Worm (Caenorhabditis elegans) whole organism, late embryonic: ENCODE measurements around the gene apc-17.
"Not testable (repeated sequence)": the region's sequence is repeated elsewhere in the genome, so short reads cannot be mapped to it uniquely, and the experiment has no call there.

Experiments used
- C38D4.7 ChIP-seq: fragments of 200-800 bp; sonication (Bioruptor generic); optimal IDR thresholded peaks from 2 replicates; lab custom pipeline; 2018; ENCODE audit warnings: mild to moderate bottlenecking, missing genetic modification characterization, moderate library complexity, missing compliant biosample characterization
- K09A11.1 ChIP-seq: sonication (generic microtip); optimal IDR thresholded peaks from 2 replicates; lab custom pipeline; 2017; ENCODE audit warnings: antibody characterized with exemption, mild to moderate bottlenecking, missing genetic modification characterization, missing compliant biosample characterization; ENCODE audit not compliant: insufficient read depth
- ama-1 ChIP-seq: fragments of 150-350 bp; optimal IDR thresholded peaks from 2 replicates; lab custom pipeline; 2014
- ceh-14 ChIP-seq: sonication (generic microtip); optimal IDR thresholded peaks from 2 replicates; lab custom pipeline; 2016; ENCODE audit warnings: missing genotype, missing genetic modification characterization, missing compliant biosample characterization
- ceh-18 ChIP-seq: sonication (generic microtip); optimal IDR thresholded peaks from 2 replicates; lab custom pipeline; 2016; ENCODE audit warnings: missing genetic modification characterization, missing compliant biosample characterization
- ceh-24 ChIP-seq: sonication (generic microtip); optimal IDR thresholded peaks from 2 replicates; lab custom pipeline; 2016; ENCODE audit warnings: mild to moderate bottlenecking, missing genetic modification characterization, missing compliant biosample characterization
- ceh-30 ChIP-seq: fragments of 150-350 bp; optimal IDR thresholded peaks from 2 replicates; lab custom pipeline; 2014; ENCODE audit warnings: missing biosample characterization, missing genetic modification characterization
- ceh-48 ChIP-seq: sonication (generic microtip); optimal IDR thresholded peaks from 2 replicates; lab custom pipeline; 2016; ENCODE audit warnings: missing genetic modification characterization, inconsistent platforms, missing compliant biosample characterization
- ceh-6 ChIP-seq: fragments of 200-800 bp; sonication (Bioruptor generic); optimal IDR thresholded peaks from 2 replicates; lab custom pipeline; 2018; ENCODE audit warnings: mild to moderate bottlenecking, missing genetic modification characterization, missing compliant biosample characterization
- che-1 ChIP-seq: sonication (generic microtip); optimal IDR thresholded peaks from 2 replicates; lab custom pipeline; 2016; ENCODE audit warnings: mild to moderate bottlenecking, missing genetic modification characterization, missing compliant biosample characterization
- dmd-4 ChIP-seq: sonication (generic microtip); optimal IDR thresholded peaks from 2 replicates; lab custom pipeline; 2016; ENCODE audit warnings: borderline replicate concordance, missing genetic modification characterization, missing compliant biosample characterization
- dve-1 ChIP-seq: sonication (generic microtip); optimal IDR thresholded peaks from 2 replicates; lab custom pipeline; 2017; ENCODE audit warnings: antibody characterized with exemption, mild to moderate bottlenecking, missing genetic modification characterization, missing compliant biosample characterization
- elt-2 ChIP-seq: sonication (generic microtip); optimal IDR thresholded peaks from 2 replicates; lab custom pipeline; 2016; ENCODE audit warnings: missing genetic modification reagents, missing genetic modification characterization, missing compliant biosample characterization
- ets-4 ChIP-seq: sonication (generic microtip); optimal IDR thresholded peaks from 2 replicates; lab custom pipeline; 2016; ENCODE audit warnings: missing genetic modification characterization, missing compliant biosample characterization
- fkh-10 ChIP-seq: fragments of 150-350 bp; optimal IDR thresholded peaks from 2 replicates; lab custom pipeline; 2014; ENCODE audit warnings: missing biosample characterization, missing genetic modification reagents, missing genetic modification characterization
- hlh-6 ChIP-seq: sonication (generic microtip); optimal IDR thresholded peaks from 2 replicates; lab custom pipeline; 2016; ENCODE audit warnings: missing genotype, missing genetic modification characterization, missing compliant biosample characterization
- lin-11 ChIP-seq: fragments of 200-800 bp; sonication (Bioruptor generic); optimal IDR thresholded peaks from 2 replicates; lab custom pipeline; 2018; ENCODE audit warnings: mild to moderate bottlenecking, missing genetic modification characterization, missing compliant biosample characterization
- nfya-1 ChIP-seq: sonication (generic microtip); optimal IDR thresholded peaks from 2 replicates; lab custom pipeline; 2017; ENCODE audit warnings: missing genetic modification characterization, mild to moderate bottlenecking, missing compliant biosample characterization, antibody characterized with exemption, moderate library complexity
- nhr-232 ChIP-seq: sonication (generic microtip); optimal IDR thresholded peaks from 2 replicates; lab custom pipeline; 2016; ENCODE audit warnings: missing genetic modification characterization, missing compliant biosample characterization
- pag-3 ChIP-seq: sonication (generic microtip); optimal IDR thresholded peaks from 2 replicates; lab custom pipeline; 2016; ENCODE audit warnings: missing compliant biosample characterization, missing genetic modification characterization, borderline replicate concordance
- pat-9 ChIP-seq: fragments of 200-800 bp; sonication (Bioruptor generic); optimal IDR thresholded peaks from 2 replicates; lab custom pipeline; 2018; ENCODE audit warnings: mild to moderate bottlenecking, missing genetic modification characterization, moderate library complexity, missing compliant biosample characterization
- pax-1 ChIP-seq: fragments of 150-350 bp; optimal IDR thresholded peaks from 2 replicates; lab custom pipeline; 2014; ENCODE audit warnings: missing biosample characterization, missing genetic modification characterization
- pha-4 ChIP-seq: fragments of 150-350 bp; optimal IDR thresholded peaks from 2 replicates; lab custom pipeline; 2018; ENCODE audit warnings: missing biosample characterization, missing genetic modification reagents, missing genetic modification characterization
- pqm-1 ChIP-seq: sonication (generic microtip); optimal IDR thresholded peaks from 2 replicates; lab custom pipeline; 2016; ENCODE audit warnings: missing genetic modification characterization, missing compliant biosample characterization
- rnt-1 ChIP-seq: sonication (generic microtip); optimal IDR thresholded peaks from 2 replicates; lab custom pipeline; 2016; ENCODE audit warnings: missing genetic modification characterization, missing compliant biosample characterization
- sox-4 ChIP-seq: sonication (generic microtip); optimal IDR thresholded peaks from 2 replicates; lab custom pipeline; 2017; ENCODE audit warnings: mild to moderate bottlenecking, missing genetic modification characterization, inconsistent platforms, missing compliant biosample characterization
- unc-3 ChIP-seq, 2 experiments: fragments of 200-800 bp in 1 of 2; sonication (Bioruptor generic) in 1 of 2; sonication (generic microtip) in 1 of 2; conservative IDR thresholded peaks in 1 of 2; optimal IDR thresholded peaks in 1 of 2; 2 replicates each; pipeline versions ENCODE4 v1.3.6 to Lab custom; 2016 to 2022; ENCODE audit warnings: missing compliant biosample characterization in 2 of 2, missing genetic modification characterization in 2 of 2, missing genetic modification reagents in 1 of 2
- unc-55 ChIP-seq: sonication (generic microtip); optimal IDR thresholded peaks from 2 replicates; lab custom pipeline; 2017; ENCODE audit warnings: missing biosample characterization, missing genetic modification reagents, missing genetic modification characterization
- zip-5 ChIP-seq: sonication (generic microtip); optimal IDR thresholded peaks from 2 replicates; lab custom pipeline; 2016; ENCODE audit warnings: missing genetic modification characterization, missing compliant biosample characterization

apc-17 gene

DNA sequence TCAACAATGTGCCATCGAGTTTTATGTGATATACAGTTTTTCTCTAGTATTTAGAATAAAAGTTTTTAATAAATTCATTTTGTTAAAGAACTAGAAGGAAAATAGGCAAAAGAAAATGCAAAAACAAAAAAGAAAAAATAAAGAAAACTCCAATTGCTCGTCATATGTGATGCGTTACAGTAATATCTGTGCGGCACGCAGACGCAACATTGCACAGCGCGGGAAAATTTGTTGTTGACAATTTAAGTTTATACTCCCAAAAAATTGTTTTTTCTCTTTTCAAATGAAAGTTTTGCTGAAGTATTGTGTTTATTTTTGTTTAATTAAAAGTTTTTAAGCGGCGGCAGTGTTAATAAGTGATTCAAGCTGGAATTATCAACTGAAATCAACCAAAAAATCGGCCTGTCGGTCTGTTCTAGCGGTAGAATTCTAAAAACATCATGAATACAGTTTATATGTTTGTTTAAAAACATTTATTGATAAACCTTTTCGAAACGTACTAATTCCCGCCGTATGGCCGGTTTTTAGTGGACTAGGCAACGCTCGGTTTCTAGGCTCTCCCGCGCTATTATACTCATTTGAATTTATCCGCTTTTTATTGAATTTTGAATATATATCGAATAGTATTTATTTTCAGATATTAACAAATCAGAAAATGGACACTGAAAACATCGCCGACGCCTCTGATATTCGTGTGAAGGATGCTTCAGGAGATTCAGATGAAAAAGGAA is 1.8 kb upstream of the apc-17 start, which contains the start of gene nasp-1:
TSS of gene nasp-1 (plus strand) at position 632 of the 731 bp plus-strand sequence.
- TF ChIP-seq ceh-6 (GFP tag; lab: Kevin White, UChicago) (no peak), hlh-6 (tag; lab: Kevin White, UChicago) (no peak), pat-9 (tag; lab: Kevin White, UChicago) (no peak), ceh-18 (tag; lab: Kevin White, UChicago) (no peak), pag-3 (tag; lab: Kevin White, UChicago) (no peak), rnt-1 (tag; lab: Kevin White, UChicago) (no peak), C38D4.7 (GFP tag; lab: Kevin White, UChicago) (no peak), ama-1 (lab: Kevin White, UChicago) (no peak), nhr-232 (tag; lab: Kevin White, UChicago) (no peak), ets-4 (tag; lab: Kevin White, UChicago) (no peak), unc-55 (no peak), ceh-14 (no peak), lin-11 (no peak), nfya-1 (tag; lab: Kevin White, UChicago) (no peak), che-1 (tag; lab: Kevin White, UChicago) (no peak)

DNA sequence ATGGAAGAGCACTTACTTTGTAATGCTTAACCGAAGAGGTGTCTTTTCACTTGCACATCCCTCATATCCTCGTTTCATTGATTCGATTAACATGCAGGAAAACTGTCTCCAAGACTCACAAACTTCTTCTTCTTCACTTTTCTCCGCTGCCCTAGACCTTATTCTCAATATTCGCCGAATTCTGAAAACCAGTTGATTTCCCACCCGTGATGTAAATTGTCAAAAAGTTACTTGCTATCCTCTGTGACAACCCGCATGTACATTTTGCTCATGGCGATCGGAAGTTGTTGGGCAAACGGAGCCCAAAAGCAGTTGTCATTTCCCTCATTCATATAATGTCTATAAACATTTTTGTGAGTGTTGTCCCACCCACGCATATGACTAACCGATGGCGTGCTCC is 2.5 kb downstream of the apc-17 start:
- TF ChIP-seq pqm-1 (no peak), C38D4.7 (GFP tag; lab: Kevin White, UChicago) (no peak), elt-2 (tag; lab: Kevin White, UChicago) (no peak), dmd-4 (tag; lab: Kevin White, UChicago) (no peak), sox-4 (tag; lab: Kevin White, UChicago) (no peak)

DNA sequence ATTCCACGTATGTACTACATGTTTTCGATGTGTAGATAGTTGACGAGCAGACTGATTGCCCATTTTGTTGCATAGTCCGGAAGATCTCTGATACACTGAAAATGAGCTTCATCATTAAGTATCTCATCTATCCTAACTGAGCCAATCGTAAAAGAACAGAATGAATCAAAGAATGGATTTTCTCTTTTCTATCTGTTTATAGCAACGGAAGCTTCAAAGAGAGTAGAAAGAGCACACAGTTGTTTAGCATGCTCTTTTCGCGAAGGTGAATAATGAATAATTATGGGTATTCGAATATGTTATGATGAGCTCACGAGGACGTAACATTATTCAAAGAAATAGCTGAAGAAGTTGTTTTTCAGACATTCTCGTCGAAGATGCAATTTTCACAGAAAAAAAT is 3.2 kb downstream of the apc-17 start, which contains the start of gene glb-4:
TSS of gene glb-4 (minus strand) at position 101 of the 400 bp plus-strand sequence.
- TF ChIP-seq fkh-10 (GFP tag; lab: Kevin White, UChicago) (no peak), zip-5 (tag; lab: Kevin White, UChicago) (no peak), K09A11.1 (no peak), ceh-24 (tag; lab: Kevin White, UChicago) (no peak), ets-4 (tag; lab: Kevin White, UChicago) (no peak), dve-1 (tag; lab: Kevin White, UChicago) (no peak), unc-3 (GFP tag; conservative IDR thresholded peaks at IDR 0.05; lab: Robert Waterston, UW) (no peak), unc-3 (tag; optimal IDR thresholded peaks at IDR 0.05; lab: Kevin White, UChicago) (no peak)

DNA sequence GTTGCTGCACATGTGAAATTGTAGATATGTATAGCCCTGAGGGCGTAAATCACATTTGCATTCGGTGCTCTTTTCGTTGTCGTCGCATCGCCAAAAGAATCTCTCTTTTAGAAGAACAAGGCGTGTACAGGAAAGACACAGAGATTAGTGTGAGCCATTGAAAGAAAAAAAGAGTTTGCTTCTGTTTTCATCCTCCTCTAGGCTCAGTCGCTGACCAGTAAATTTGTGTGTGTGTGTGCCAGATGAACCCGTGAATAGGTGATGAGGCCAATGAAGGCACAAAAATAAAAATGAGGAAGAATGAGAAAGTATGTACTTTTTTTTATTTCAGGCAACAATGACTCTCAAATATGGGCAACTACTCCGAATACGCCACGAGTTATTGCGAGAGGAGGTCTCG is 4.5 kb downstream of the apc-17 start, which contains the start of gene mat-2:
TSS of gene mat-2 (plus strand) at position 301 of the 400 bp plus-strand sequence.
- TF ChIP-seq pha-4 (tag; lab: Kevin White, UChicago), result no peak
- no peak for TF ChIP-seq pag-3 (tag; lab: Kevin White, UChicago)
- no peak for TF ChIP-seq ceh-48
- no peak for TF ChIP-seq pax-1 (tag; lab: Kevin White, UChicago)

DNA sequence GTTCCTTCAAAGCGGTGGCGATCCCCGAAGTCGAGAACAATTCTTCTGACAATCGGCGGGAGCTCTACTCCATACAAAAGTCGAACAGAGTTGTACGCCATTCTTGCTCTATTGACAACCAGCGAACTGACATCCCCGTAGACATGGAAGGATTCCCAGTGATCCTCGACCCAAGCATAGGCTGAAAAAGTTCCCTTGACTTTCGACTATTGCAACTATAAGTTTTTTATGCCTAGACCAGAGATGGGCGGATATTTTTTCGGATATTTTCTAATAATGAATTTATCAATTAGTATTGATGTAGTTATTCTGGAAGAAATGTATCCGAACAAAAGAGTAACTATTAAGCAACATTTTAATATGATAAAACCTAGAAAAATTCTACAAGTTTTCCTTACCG is 13.9 kb downstream of the apc-17 start, which contains the start of gene W10C6.2:
TSS of gene W10C6.2 (minus strand) at position 101 of the 400 bp plus-strand sequence.
- not testable (repeated sequence) for TF ChIP-seq zip-5 (tag; lab: Kevin White, UChicago); pqm-1; ceh-30 (tag; lab: Kevin White, UChicago)
